Fruit fly (Drosophila melanogaster): ENCODE results near the gene CG5565.

The CG5565 gene

dm6 chr2L:1387811-1388210 is 32.1 kb upstream of the CG5565 start:
- TF ChIP-seq br (GFP tag; optimal IDR thresholded peaks at IDR 0.05) (no peak), ey (GFP tag; optimal IDR thresholded peaks at IDR 0.05) (peak; percentile 1), Hnf4 (GFP tag; optimal IDR thresholded peaks at IDR 0.05) (no peak), OdsH (GFP tag; optimal IDR thresholded peaks at IDR 0.05) (no peak), h (GFP tag; optimal IDR thresholded peaks at IDR 0.05) (peak; percentile 14), foxo (GFP tag; optimal IDR thresholded peaks at IDR 0.05) (peak in 1 of 2 experiments; percentile 12)

- TF ChIP-seq OdsH (GFP tag; optimal IDR thresholded peaks at IDR 0.05) (no peak), Vsx2 (GFP tag; optimal IDR thresholded peaks at IDR 0.05; ENCODE audit: partially characterized antibody) (no peak), rgr (GFP tag; optimal IDR thresholded peaks at IDR 0.05) (no peak)
These were observed 30.8 kb upstream of the CG5565 start for dm6 chr2L:1386512-1386911.

DNA sequence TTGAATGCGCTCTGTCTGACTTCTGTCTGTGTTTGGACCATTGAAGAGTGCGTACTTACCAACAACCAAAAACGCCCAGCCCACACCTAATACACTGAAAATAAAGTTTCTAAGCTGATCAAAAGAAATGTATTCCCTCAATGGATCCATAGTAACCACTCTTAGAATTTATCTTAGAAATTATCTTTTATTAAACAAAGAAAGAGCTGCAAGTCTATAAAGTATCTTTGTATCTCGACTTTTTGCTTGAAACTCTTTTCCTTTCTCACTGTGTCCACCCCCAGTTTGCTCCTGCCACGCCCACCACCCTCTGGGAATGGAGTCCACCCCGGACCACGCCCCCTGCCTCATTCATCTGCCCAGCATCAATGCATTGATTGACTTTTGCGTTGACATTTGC is 21.9 kb upstream of the CG5565 start:
- TF ChIP-seq Mio (GFP tag; optimal IDR thresholded peaks at IDR 0.05) (no peak), foxo (GFP tag; optimal IDR thresholded peaks at IDR 0.05) (peak in 1 of 2 experiments; percentile 4), sv (GFP tag; optimal IDR thresholded peaks at IDR 0.05) (no peak), dl (GFP tag; optimal IDR thresholded peaks at IDR 0.05; ENCODE audit: insufficient read depth in 1 of 2, partially characterized antibody in 2 of 2) (no peak), sage (GFP tag; optimal IDR thresholded peaks at IDR 0.05) (no peak)

DNA sequence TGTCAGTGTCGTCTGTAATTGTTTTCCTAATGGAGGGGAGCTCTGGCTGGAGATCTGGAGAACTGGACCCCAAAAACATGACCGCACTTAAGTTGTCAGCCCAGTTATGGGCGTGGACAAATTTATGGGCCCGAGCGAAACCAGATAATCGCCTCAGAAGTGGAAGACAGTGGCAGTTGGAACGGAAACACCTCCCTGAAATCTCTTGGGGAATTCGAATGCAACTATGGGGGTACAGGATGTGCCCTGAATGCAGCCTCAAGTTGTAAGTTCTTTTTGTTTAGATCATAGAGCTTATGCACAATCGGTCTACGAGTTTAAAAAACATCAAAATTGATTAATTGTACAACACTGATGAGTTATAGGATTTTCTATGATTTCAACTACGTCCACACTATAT is 12.0 kb upstream of the CG5565 start, which contains the start of gene CG14346:
Gene CG14346 (plus strand): TSS at position 301 of the 400 bp plus-strand sequence.
- TF ChIP-seq woc (GFP tag; optimal IDR thresholded peaks at IDR 0.05) (no peak), foxo (GFP tag; optimal IDR thresholded peaks at IDR 0.05) (no peak), GATAd (GFP tag; optimal IDR thresholded peaks at IDR 0.05) (no peak), brk (GFP tag; optimal IDR thresholded peaks at IDR 0.05) (no peak), HLH106 (tag; optimal IDR thresholded peaks at IDR 0.05) (no peak), CG9705 (GFP tag; optimal IDR thresholded peaks at IDR 0.05) (no peak), CG32264 (GFP tag; optimal IDR thresholded peaks at IDR 0.05) (no peak)

dm6 chr2L:1365037-1365436 is 9.3 kb upstream of the CG5565 start:
- TF ChIP-seq CG32264 (GFP tag; optimal IDR thresholded peaks at IDR 0.05) (no peak), Dfd (GFP tag; optimal IDR thresholded peaks at IDR 0.05) (peak; percentile 88)

- TF ChIP-seq sage (GFP tag; optimal IDR thresholded peaks at IDR 0.05) (no peak), rgr (GFP tag; optimal IDR thresholded peaks at IDR 0.05) (peak; percentile 67), Mio (GFP tag; optimal IDR thresholded peaks at IDR 0.05) (no peak), h (GFP tag; optimal IDR thresholded peaks at IDR 0.05) (peak; percentile 34), OdsH (GFP tag; optimal IDR thresholded peaks at IDR 0.05) (peak; percentile 32), CG9705 (GFP tag; optimal IDR thresholded peaks at IDR 0.05) (no peak), pan (optimal IDR thresholded peaks at IDR 0.05) (no peak), Dfd (GFP tag; optimal IDR thresholded peaks at IDR 0.05) (no peak), Dif (GFP tag; optimal IDR thresholded peaks at IDR 0.05; ENCODE audit: partially characterized antibody) (no peak), ey (GFP tag; optimal IDR thresholded peaks at IDR 0.05) (peak; percentile 25), Myc (optimal IDR thresholded peaks at IDR 0.05) (no peak), sv (GFP tag; optimal IDR thresholded peaks at IDR 0.05) (peak; percentile 11), woc (GFP tag; optimal IDR thresholded peaks at IDR 0.05) (no peak), GATAd (GFP tag; optimal IDR thresholded peaks at IDR 0.05) (no peak), Hnf4 (GFP tag; optimal IDR thresholded peaks at IDR 0.05) (peak; percentile 0), tai (GFP tag; optimal IDR thresholded peaks at IDR 0.05) (no peak), Rel (GFP tag; optimal IDR thresholded peaks at IDR 0.05) (no peak), Rel (tag; optimal IDR thresholded peaks at IDR 0.05) (no peak), usp (GFP tag; optimal IDR thresholded peaks at IDR 0.05) (no peak), dl (GFP tag; optimal IDR thresholded peaks at IDR 0.05; ENCODE audit: insufficient read depth in 1 of 2, partially characterized antibody in 2 of 2) (no peak), lola (GFP tag; optimal IDR thresholded peaks at IDR 0.05) (no peak), jim (GFP tag; optimal IDR thresholded peaks at IDR 0.05) (peak; percentile 6), HLH106 (tag; optimal IDR thresholded peaks at IDR 0.05) (peak; percentile 6), Hr83 (GFP tag; optimal IDR thresholded peaks at IDR 0.05; ENCODE audit: poor library complexity, severe bottlenecking) (peak; percentile 84), CG32264 (GFP tag; optimal IDR thresholded peaks at IDR 0.05) (no peak), Hr78 (GFP tag; optimal IDR thresholded peaks at IDR 0.05) (no peak), foxo (GFP tag; optimal IDR thresholded peaks at IDR 0.05) (peak in 1 of 2 experiments; percentile 66)
These were observed 6.3 kb upstream of the CG5565 start, which contains the start of gene NLaz for dm6 chr2L:1361771-1362632. Gene NLaz (minus strand): TSS chr2L:1361821.
